Worm (Caenorhabditis elegans) whole organism, L1 larva: ENCODE results near the gene ddx-17.

Experiments
- F16B12.6 ChIP-seq: fragments of 150-350 bp; optimal IDR thresholded peaks from 2 replicates; lab custom pipeline; 2014; ENCODE audit warnings: missing biosample characterization, missing genetic modification characterization
- aly-2 ChIP-seq: fragments of 150-350 bp; optimal IDR thresholded peaks from 2 replicates; lab custom pipeline; 2014; ENCODE audit warnings: missing biosample characterization, missing genetic modification characterization
- blmp-1 ChIP-seq: fragments of 150-350 bp; optimal IDR thresholded peaks from 2 replicates; lab custom pipeline; 2014; ENCODE audit warnings: missing biosample characterization, missing genetic modification characterization
- dsc-1 ChIP-seq: sonication (generic microtip); optimal IDR thresholded peaks from 2 replicates; lab custom pipeline; 2016; ENCODE audit warnings: mild to moderate bottlenecking, missing genetic modification characterization, missing compliant biosample characterization
- efl-1 ChIP-seq, 4 experiments: fragments of 150-350 bp; optimal IDR thresholded peaks in 3 of 4; peaks in 1 of 4; 1 replicate in 1 of 4; 2 replicates in 3 of 4; lab custom pipeline; 2014; ENCODE audit warnings: missing biosample characterization in 2 of 4, missing genetic modification characterization in 2 of 4, missing genetic modification reagents in 2 of 4
- efl-3 ChIP-seq: fragments of 200-800 bp; sonication (Bioruptor generic); optimal IDR thresholded peaks from 2 replicates; lab custom pipeline; 2018; ENCODE audit warnings: mild to moderate bottlenecking, missing genetic modification characterization, missing compliant biosample characterization
- egl-13 ChIP-seq: sonication (generic microtip); optimal IDR thresholded peaks from 2 replicates; lab custom pipeline; 2016; ENCODE audit warnings: missing genotype, missing genetic modification reagents, missing genetic modification characterization, missing compliant biosample characterization
- elt-3 ChIP-seq, 6 experiments: fragments of 150-350 bp in 1 of 6; sonication (generic microtip); optimal IDR thresholded peaks; 2 replicates each; lab custom pipeline; 2017 to 2018; ENCODE audit warnings: missing biosample characterization in 6 of 6, missing genetic modification characterization in 6 of 6, inconsistent platforms in 1 of 6
- fkh-8 ChIP-seq: sonication (generic microtip); optimal IDR thresholded peaks from 2 replicates; lab custom pipeline; 2016; ENCODE audit warnings: mild to moderate bottlenecking, missing genetic modification characterization, missing compliant biosample characterization
- fos-1 ChIP-seq: fragments of 150-350 bp; optimal IDR thresholded peaks from 2 replicates; lab custom pipeline; 2014; ENCODE audit warnings: missing biosample characterization, missing genetic modification characterization
- grh-1 ChIP-seq: fragments of 200-800 bp; sonication (Bioruptor generic); IDR thresholded peaks from 2 replicates; pipeline ENCODE4 v1.3.6; 2022; ENCODE audit warnings: missing genetic modification reagents, missing genetic modification characterization, missing compliant biosample characterization
- hlh-17 ChIP-seq: fragments of 200-800 bp; sonication (Bioruptor generic); optimal IDR thresholded peaks from 2 replicates; lab custom pipeline; 2018; ENCODE audit warnings: missing genetic modification characterization, mild to moderate bottlenecking, missing compliant biosample characterization, moderate library complexity, borderline replicate concordance
- hpl-2 ChIP-seq: fragments of 150-350 bp; optimal IDR thresholded peaks from 2 replicates; lab custom pipeline; 2014; ENCODE audit warnings: missing biosample characterization, missing genetic modification reagents, missing genetic modification characterization
- irx-1 ChIP-seq: sonication (generic microtip); optimal IDR thresholded peaks from 2 replicates; lab custom pipeline; 2016; ENCODE audit warnings: missing genetic modification characterization, missing compliant biosample characterization
- isw-1 ChIP-seq: fragments of 200-800 bp; sonication (Bioruptor generic); IDR thresholded peaks from 2 replicates; pipeline ENCODE4 v1.3.6; 2022; ENCODE audit warnings: missing genetic modification characterization, missing compliant biosample characterization
- lin-13 ChIP-seq: fragments of 150-350 bp; optimal IDR thresholded peaks from 2 replicates; lab custom pipeline; 2014; ENCODE audit warnings: missing biosample characterization, missing genetic modification reagents, missing genetic modification characterization
- lin-14 ChIP-seq: fragments of 200-800 bp; sonication (Bioruptor generic); optimal IDR thresholded peaks from 2 replicates; lab custom pipeline; 2018; ENCODE audit warnings: mild to moderate bottlenecking, missing genetic modification characterization, moderate library complexity, missing compliant biosample characterization
- lin-15B ChIP-seq: fragments of 150-350 bp; sonication (generic microtip); optimal IDR thresholded peaks from 3 replicates; lab custom pipeline; 2014; ENCODE audit warnings: missing biosample characterization, missing genetic modification characterization
- lin-35 ChIP-seq, 2 experiments: fragments of 150-350 bp; optimal IDR thresholded peaks; 2 replicates each; lab custom pipeline; 2014; ENCODE audit warnings: missing biosample characterization in 2 of 2, missing genetic modification characterization in 2 of 2, missing genetic modification reagents in 2 of 2
- lsy-2 ChIP-seq, 2 experiments: fragments of 150-350 bp; optimal IDR thresholded peaks; 2 replicates each; lab custom pipeline; 2014; ENCODE audit warnings: missing biosample characterization in 2 of 2, missing genetic modification characterization in 2 of 2
- mef-2 ChIP-seq: fragments of 150-350 bp; optimal IDR thresholded peaks from 2 replicates; lab custom pipeline; 2014; ENCODE audit warnings: missing biosample characterization, missing genetic modification characterization
- mep-1 ChIP-seq: fragments of 150-350 bp; optimal IDR thresholded peaks from 2 replicates; lab custom pipeline; 2014; ENCODE audit warnings: missing biosample characterization, missing genetic modification characterization
- nhr-11 ChIP-seq: fragments of 150-350 bp; optimal IDR thresholded peaks from 2 replicates; lab custom pipeline; 2014; ENCODE audit warnings: missing biosample characterization, missing genetic modification characterization
- nhr-12 ChIP-seq: sonication (generic microtip); optimal IDR thresholded peaks from 2 replicates; lab custom pipeline; 2017; ENCODE audit warnings: missing biosample characterization, missing genetic modification characterization
- nhr-19 ChIP-seq: fragments of 200-800 bp; sonication (Bioruptor generic); conservative IDR thresholded peaks from 2 replicates; pipeline ENCODE4 v1.3.6; 2022; ENCODE audit warnings: missing genetic modification characterization, missing compliant biosample characterization
- nhr-20 ChIP-seq: sonication (generic microtip); optimal IDR thresholded peaks from 2 replicates; lab custom pipeline; 2016; ENCODE audit warnings: mild to moderate bottlenecking, missing genetic modification characterization, missing compliant biosample characterization
- nhr-85 ChIP-seq: sonication (generic microtip); peaks from one replicate; lab custom pipeline; 2016; ENCODE audit warnings: missing genetic modification characterization, inconsistent platforms, missing compliant biosample characterization
- nhr-90 ChIP-seq: sonication (generic microtip); optimal IDR thresholded peaks from 2 replicates; lab custom pipeline; 2016; ENCODE audit warnings: mild to moderate bottlenecking, missing genetic modification characterization, missing compliant biosample characterization; ENCODE audit not compliant: poor library complexity
- pag-3 ChIP-seq: sonication (generic microtip); optimal IDR thresholded peaks from 2 replicates; lab custom pipeline; 2017; ENCODE audit warnings: missing genetic modification characterization, mild to moderate bottlenecking, missing compliant biosample characterization, antibody characterized with exemption, borderline replicate concordance; ENCODE audit not compliant: insufficient read depth
- pax-3 ChIP-seq: fragments of 200-800 bp; sonication (Bioruptor generic); optimal IDR thresholded peaks from 2 replicates; lab custom pipeline; 2018; ENCODE audit warnings: mild to moderate bottlenecking, missing genetic modification characterization, moderate library complexity, missing compliant biosample characterization
- rnt-1 ChIP-seq: sonication (generic microtip); optimal IDR thresholded peaks from 2 replicates; lab custom pipeline; 2016; ENCODE audit warnings: mild to moderate bottlenecking, missing genetic modification characterization, moderate library complexity, missing compliant biosample characterization
- snpc-4 ChIP-seq: fragments of 150-350 bp; optimal IDR thresholded peaks from 2 replicates; lab custom pipeline; 2014; ENCODE audit warnings: missing biosample characterization, missing genetic modification characterization
- sox-4 ChIP-seq: sonication (generic microtip); optimal IDR thresholded peaks from 2 replicates; lab custom pipeline; 2016; ENCODE audit warnings: missing genetic modification characterization, missing compliant biosample characterization
- sptf-1 ChIP-seq: fragments of 150-350 bp; optimal IDR thresholded peaks from 2 replicates; lab custom pipeline; 2014; ENCODE audit warnings: missing biosample characterization, missing genetic modification characterization
- sup-37 ChIP-seq: fragments of 200-800 bp; sonication (Bioruptor generic); optimal IDR thresholded peaks from 2 replicates; lab custom pipeline; 2018; ENCODE audit warnings: mild to moderate bottlenecking, missing genetic modification characterization, missing compliant biosample characterization
- swsn-7 ChIP-seq: sonication (generic microtip); optimal IDR thresholded peaks from 2 replicates; lab custom pipeline; 2016; ENCODE audit warnings: missing genetic modification characterization, missing compliant biosample characterization
- tbx-2 ChIP-seq: sonication (generic microtip); optimal IDR thresholded peaks from 2 replicates; lab custom pipeline; 2016; ENCODE audit warnings: missing genetic modification characterization, missing compliant biosample characterization
- unc-30 ChIP-seq: sonication (generic microtip); optimal IDR thresholded peaks from 2 replicates; lab custom pipeline; 2017; ENCODE audit warnings: missing biosample characterization, missing genetic modification characterization
- unc-62 ChIP-seq: fragments of 150-350 bp; optimal IDR thresholded peaks from 2 replicates; lab custom pipeline; 2014; ENCODE audit warnings: missing biosample characterization, missing genetic modification reagents, missing genetic modification characterization
- vab-15 ChIP-seq: sonication (generic microtip); optimal IDR thresholded peaks from 2 replicates; lab custom pipeline; 2017; ENCODE audit warnings: missing genotype, mild to moderate bottlenecking, missing genetic modification characterization, missing compliant biosample characterization
- xbp-1 ChIP-seq: sonication (generic microtip); optimal IDR thresholded peaks from 2 replicates; lab custom pipeline; 2016; ENCODE audit warnings: missing genetic modification characterization, missing compliant biosample characterization
- zag-1 ChIP-seq: fragments of 150-350 bp; optimal IDR thresholded peaks from 2 replicates; lab custom pipeline; 2014; ENCODE audit warnings: missing biosample characterization, missing genetic modification characterization
- ztf-4 ChIP-seq: fragments of 150-350 bp; optimal IDR thresholded peaks from 2 replicates; lab custom pipeline; 2014; ENCODE audit warnings: missing biosample characterization, missing genetic modification characterization

The ddx-17 gene

ce11 chrV:14028256-14028743, 16.4 kb upstream of the ddx-17 start (continued):
- TF ChIP-seq hpl-2, result peak; percentile 38
- TF ChIP-seq tbx-2 (tag; lab: Kevin White, UChicago), result peak; percentile 9
- TF ChIP-seq unc-62, result no peak
- no peak for TF ChIP-seq elt-3 (tag; optimal IDR thresholded peaks at IDR 0.05; lab: Kevin White, UChicago)
- no peak for TF ChIP-seq nhr-11 (tag; lab: Kevin White, UChicago)
- TF ChIP-seq lin-15B (tag; lab: Kevin White, UChicago), result no peak
- no peak for TF ChIP-seq pag-3 (tag; lab: Kevin White, UChicago)
- no peak for TF ChIP-seq mef-2
- TF ChIP-seq lin-35 (GFP tag; optimal IDR thresholded peaks at IDR 0.05; lab: Kevin White, UChicago), result peak in 1 of 2 experiments; percentile 36
- TF ChIP-seq egl-13 (tag; lab: Kevin White, UChicago), result no peak
- TF ChIP-seq hlh-17 (GFP tag; lab: Kevin White, UChicago), result no peak
- TF ChIP-seq grh-1 (GFP tag; lab: Robert Waterston, UW), result peak; percentile 72
- no peak for TF ChIP-seq sox-4 (tag; lab: Kevin White, UChicago)
- TF ChIP-seq sptf-1 (tag; lab: Kevin White, UChicago), result no peak
- no peak for TF ChIP-seq lsy-2 (tag; optimal IDR thresholded peaks at IDR 0.05; lab: Kevin White, UChicago)
- TF ChIP-seq nhr-20, result peak; percentile 69
- TF ChIP-seq aly-2 (tag; lab: Kevin White, UChicago), result peak; percentile 18
- TF ChIP-seq blmp-1 (tag; lab: Kevin White, UChicago), result no peak
- peak; percentile 87 for TF ChIP-seq nhr-90 (tag; lab: Kevin White, UChicago)
- peak; percentile 46 for TF ChIP-seq fos-1 (tag; lab: Kevin White, UChicago)
- peak; percentile 59 for TF ChIP-seq swsn-7 (tag; lab: Kevin White, UChicago)
- peak; percentile 22; the same call in 1 of the 2 replicates for TF ChIP-seq isw-1
- TF ChIP-seq ztf-4 (tag; lab: Kevin White, UChicago), result no peak
- no peak for TF ChIP-seq nhr-12 (tag; lab: Kevin White, UChicago)
- TF ChIP-seq sup-37 (GFP tag; lab: Kevin White, UChicago), result peak; percentile 9
- peak; percentile 52 for TF ChIP-seq pax-3 (tag; lab: Kevin White, UChicago)
- no peak for TF ChIP-seq dsc-1 (tag; lab: Kevin White, UChicago)
- TF ChIP-seq nhr-85 (tag; lab: Kevin White, UChicago), result peak; percentile 86
- TF ChIP-seq xbp-1 (tag; lab: Kevin White, UChicago), result peak; percentile 21
- no peak for TF ChIP-seq vab-15 (tag; lab: Kevin White, UChicago)
- no peak for TF ChIP-seq lin-14 (GFP tag; lab: Kevin White, UChicago)
- no peak for TF ChIP-seq zag-1 (tag; lab: Kevin White, UChicago)
- TF ChIP-seq rnt-1 (tag; lab: Kevin White, UChicago), result peak; percentile 81
- peak; percentile 29 for TF ChIP-seq irx-1 (tag; lab: Kevin White, UChicago)
- no peak for TF ChIP-seq efl-3 (GFP tag; lab: Kevin White, UChicago)
- no peak for TF ChIP-seq fkh-8
- TF ChIP-seq mep-1 (tag; lab: Kevin White, UChicago), result no peak
- TF ChIP-seq lin-13 (GFP tag; lab: Kevin White, UChicago), result no peak
- peak; percentile 79 for TF ChIP-seq nhr-19 (GFP tag; lab: Robert Waterston, UW)
- no peak for TF ChIP-seq F16B12.6 (tag; lab: Kevin White, UChicago)
- TF ChIP-seq efl-1 (optimal IDR thresholded peaks at IDR 0.05; lab: Kevin White, UChicago), result peak; percentile 10 to 48
- TF ChIP-seq efl-1 (GFP tag; optimal IDR thresholded peaks at IDR 0.05 in 1 of 2; lab: Kevin White, UChicago), result peak in 1 of 2 experiments; percentile 92
- peak; percentile 97 for TF ChIP-seq snpc-4 (tag; lab: Kevin White, UChicago)
- TF ChIP-seq unc-30 (tag; lab: Kevin White, UChicago), result no peak
